Fruit fly (Drosophila melanogaster) whole organism, prepupa: ENCODE results near the gene CG2816.

Experiments
- Eip78C ChIP-seq: fragments of 200-800 bp; sonication (Bioruptor generic); peaks from one replicate; lab custom pipeline; 2016; ENCODE audit warnings: missing biosample characterization, missing genetic modification characterization
- pdm3 ChIP-seq: fragments of 200-800 bp; sonication (Bioruptor generic); optimal IDR thresholded peaks from 3 replicates; lab custom pipeline; 2016; ENCODE audit warnings: missing biosample characterization, missing genetic modification characterization

- TF ChIP-seq Eip78C (peak; percentile 22), pdm3 (GFP tag; lab: Kevin White, UChicago) (peak; percentile 40)
Measured at dm6 chr2L:3712949-3713416, 9.5 kb downstream of the CG2816 start, which contains the start of the genes CG31955 and CG2818.
